Worm (Caenorhabditis elegans) whole organism, L1 larva: ENCODE results near the gene cyk-7.

Source experiments
- efl-1 ChIP-seq, 4 experiments: fragments of 150-350 bp; optimal IDR thresholded peaks in 3 of 4; peaks in 1 of 4; 1 replicate in 1 of 4; 2 replicates in 3 of 4; lab custom pipeline; 2014; ENCODE audit warnings: missing biosample characterization in 2 of 4, missing genetic modification characterization in 2 of 4, missing genetic modification reagents in 2 of 4
- sup-37 ChIP-seq: fragments of 200-800 bp; sonication (Bioruptor generic); optimal IDR thresholded peaks from 2 replicates; lab custom pipeline; 2018; ENCODE audit warnings: mild to moderate bottlenecking, missing genetic modification characterization, missing compliant biosample characterization

DNA sequence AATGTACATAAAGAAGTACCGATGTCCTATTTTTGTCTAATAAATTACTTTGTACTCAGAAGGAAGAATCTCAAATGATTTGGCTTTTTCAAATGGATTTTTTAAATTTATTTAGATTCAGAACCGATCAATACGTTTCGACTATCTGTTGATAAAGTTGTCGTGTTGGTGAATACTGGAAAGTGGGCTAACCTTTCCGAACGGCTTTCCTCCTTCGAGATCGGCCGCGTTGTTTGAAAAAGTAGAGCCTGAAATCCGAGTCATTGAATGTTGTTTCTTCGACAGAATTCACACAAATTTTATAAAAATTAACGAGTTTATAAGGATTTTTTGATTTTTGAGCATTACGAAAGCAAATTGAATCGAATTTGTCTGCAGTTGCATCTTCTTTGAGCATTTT is 21.4 kb downstream of the cyk-7 start:
- TF ChIP-seq efl-1 (optimal IDR thresholded peaks at IDR 0.05; lab: Kevin White, UChicago): no peak
- no peak for TF ChIP-seq efl-1 (GFP tag; optimal IDR thresholded peaks at IDR 0.05 in 1 of 2; lab: Kevin White, UChicago)
- TF ChIP-seq sup-37 (GFP tag; lab: Kevin White, UChicago): no peak
